Worm (Caenorhabditis elegans): ENCODE data around the gene Y77E11A.7.
A peak's percentile ranks its signal among the peaks of the same experiment; 100 is the strongest.

DNA sequence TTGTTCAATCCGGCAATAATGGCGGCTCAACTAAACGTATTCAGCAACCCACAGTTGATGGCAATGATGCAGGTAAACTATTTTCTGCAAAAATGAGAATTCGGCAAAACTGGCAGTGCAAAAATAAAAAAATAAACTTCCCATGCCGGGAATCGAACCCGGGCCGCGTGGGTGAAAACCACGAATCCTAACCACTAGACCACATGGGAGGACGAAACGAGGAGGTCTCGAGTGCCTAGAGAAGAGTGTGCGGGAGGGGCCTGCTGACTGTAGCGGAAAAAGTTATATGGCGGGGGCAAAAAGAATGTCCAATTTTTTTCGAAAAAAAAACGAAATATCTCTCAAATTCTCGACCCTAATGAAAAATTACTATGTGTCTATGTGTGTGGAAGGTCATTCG is 31.6 kb downstream of the Y77E11A.7 start:
- no peak for TF ChIP-seq ama-1 (optimal IDR thresholded peaks at IDR 0.05)
- TF ChIP-seq tbx-11 (GFP tag; IDR thresholded peaks at IDR 0.05), result peak; percentile 87

All from whole organism, early embryonic.